Fruit fly (Drosophila melanogaster): Measurements from ENCODE around the gene Pex12.

Pex12 gene

dm6 chr2L:821242-821985, 5.6 kb downstream of the Pex12 start, which contains the start of gene CG3662 (continued):
- TF ChIP-seq cad (GFP tag; optimal IDR thresholded peaks at IDR 0.05) = no peak
- TF ChIP-seq eyg (GFP tag; optimal IDR thresholded peaks at IDR 0.05) = no peak
- 0 out of 3 replicates have a peak, but pooled peaks have one; percentile 20 for TF ChIP-seq HLH4C (GFP tag; IDR thresholded peaks at IDR 0.05; ENCODE audit: partially characterized antibody)
- no peak for TF ChIP-seq CG16813 (GFP tag; IDR thresholded peaks at IDR 0.05; ENCODE audit: partially characterized antibody)
- TF ChIP-seq CG13296 (GFP tag; optimal IDR thresholded peaks at IDR 0.05) = no peak
- TF ChIP-seq Atf-2 (GFP tag; optimal IDR thresholded peaks at IDR 0.05) = no peak
- peak; percentile 3 for TF ChIP-seq PHDP (tag; optimal IDR thresholded peaks at IDR 0.05)
- peak; percentile 34 for TF ChIP-seq Dek (tag; optimal IDR thresholded peaks at IDR 0.05)
- peak; percentile 9 for TF ChIP-seq MTF-1 (GFP tag; optimal IDR thresholded peaks at IDR 0.05; ENCODE audit: borderline replicate concordance)
- peak; percentile 99 for TF ChIP-seq onecut (GFP tag; IDR thresholded peaks at IDR 0.05)
- peak; percentile 33; the same call in 1 of the 2 replicates for TF ChIP-seq bbx (GFP tag; IDR thresholded peaks at IDR 0.05; ENCODE audit: partially characterized antibody)
- TF ChIP-seq chinmo (GFP tag; IDR thresholded peaks at IDR 0.05; ENCODE audit: partially characterized antibody) = 0 out of 4 replicates have a peak, but pooled peaks have one; percentile 27
- TF ChIP-seq bowl (GFP tag; IDR thresholded peaks at IDR 0.05) = no peak
- TF ChIP-seq dati (GFP tag; IDR thresholded peaks at IDR 0.05) = no peak
- peak; percentile 69 for TF ChIP-seq Lhr (GFP tag; optimal IDR thresholded peaks at IDR 0.05)
- peak; percentile 22 for TF ChIP-seq B-H2 (GFP tag; optimal IDR thresholded peaks at IDR 0.05)
- TF ChIP-seq h (optimal IDR thresholded peaks at IDR 0.05) = no peak
- no peak for TF ChIP-seq gcm2 (GFP tag; optimal IDR thresholded peaks at IDR 0.05)
- TF ChIP-seq E2f1 (GFP tag; IDR thresholded peaks at IDR 0.05) = no peak
- TF ChIP-seq Myb (GFP tag; optimal IDR thresholded peaks at IDR 0.05) = peak; percentile 93
- TF ChIP-seq sr (GFP tag; IDR thresholded peaks at IDR 0.05) = no peak
- TF ChIP-seq CG10321 (GFP tag; IDR thresholded peaks at IDR 0.05) = no peak
- no peak for TF ChIP-seq CG4328 (GFP tag; optimal IDR thresholded peaks at IDR 0.05)
- peak; percentile 57 for TF ChIP-seq CG12659 (GFP tag; optimal IDR thresholded peaks at IDR 0.05)
- no peak for TF ChIP-seq oc (tag; optimal IDR thresholded peaks at IDR 0.05)
- no peak for TF ChIP-seq psq (GFP tag; optimal IDR thresholded peaks at IDR 0.05)
- no peak for TF ChIP-seq dm (GFP tag; optimal IDR thresholded peaks at IDR 0.05)
- 0 out of 2 replicates have a peak, but pooled peaks have one; percentile 46 for TF ChIP-seq chm (GFP tag; IDR thresholded peaks at IDR 0.05)
- no peak for TF ChIP-seq vfl (GFP tag; optimal IDR thresholded peaks at IDR 0.05)
- TF ChIP-seq Pdp1 (GFP tag; optimal IDR thresholded peaks at IDR 0.05) = peak in 1 of 2 experiments; percentile 44
- TF ChIP-seq CG2202 (tag; optimal IDR thresholded peaks at IDR 0.05) = no peak
- TF ChIP-seq Dref (GFP tag; IDR thresholded peaks at IDR 0.05) = peak; percentile 54
- no peak for TF ChIP-seq CG10462 (GFP tag; optimal IDR thresholded peaks at IDR 0.05)
- TF ChIP-seq CG18764 (GFP tag; optimal IDR thresholded peaks at IDR 0.05) = peak; percentile 0
- 0 out of 3 replicates have a peak, but pooled peaks have one; percentile 29 for TF ChIP-seq so (GFP tag; IDR thresholded peaks at IDR 0.05)
- peak; percentile 81 for TF ChIP-seq CG1603 (tag; optimal IDR thresholded peaks at IDR 0.05)
- TF ChIP-seq CG31224 (GFP tag; IDR thresholded peaks at IDR 0.05) = no peak
- no peak for TF ChIP-seq CG8924 (tag; optimal IDR thresholded peaks at IDR 0.05)
- TF ChIP-seq NfI (GFP tag; optimal IDR thresholded peaks at IDR 0.05) = peak; percentile 8
- TF ChIP-seq CG17328 (GFP tag; IDR thresholded peaks at IDR 0.05) = no peak
- TF ChIP-seq z (GFP tag; IDR thresholded peaks at IDR 0.05) = no peak
- TF ChIP-seq CG14441 (GFP tag; IDR thresholded peaks at IDR 0.05) = no peak
- TF ChIP-seq CG10979 (tag; optimal IDR thresholded peaks at IDR 0.05) = no peak
- TF ChIP-seq nmo (GFP tag; optimal IDR thresholded peaks at IDR 0.05) = peak; percentile 17
- 0 out of 2 replicates have a peak, but pooled peaks have one; percentile 32 for TF ChIP-seq CG32767 (GFP tag; IDR thresholded peaks at IDR 0.05)
- no peak for TF ChIP-seq ap (GFP tag; IDR thresholded peaks at IDR 0.05)
- no peak for TF ChIP-seq Poxn (GFP tag; IDR thresholded peaks at IDR 0.05)
- no peak for TF ChIP-seq tgo (GFP tag; IDR thresholded peaks at IDR 0.05)
- TF ChIP-seq Hr51 (GFP tag; optimal IDR thresholded peaks at IDR 0.05) = no peak
- TF ChIP-seq CG1647 (GFP tag; optimal IDR thresholded peaks at IDR 0.05) = no peak
